Fruit fly (Drosophila melanogaster): ENCODE measurements around the gene CG32263.

CG32263 gene

DNA sequence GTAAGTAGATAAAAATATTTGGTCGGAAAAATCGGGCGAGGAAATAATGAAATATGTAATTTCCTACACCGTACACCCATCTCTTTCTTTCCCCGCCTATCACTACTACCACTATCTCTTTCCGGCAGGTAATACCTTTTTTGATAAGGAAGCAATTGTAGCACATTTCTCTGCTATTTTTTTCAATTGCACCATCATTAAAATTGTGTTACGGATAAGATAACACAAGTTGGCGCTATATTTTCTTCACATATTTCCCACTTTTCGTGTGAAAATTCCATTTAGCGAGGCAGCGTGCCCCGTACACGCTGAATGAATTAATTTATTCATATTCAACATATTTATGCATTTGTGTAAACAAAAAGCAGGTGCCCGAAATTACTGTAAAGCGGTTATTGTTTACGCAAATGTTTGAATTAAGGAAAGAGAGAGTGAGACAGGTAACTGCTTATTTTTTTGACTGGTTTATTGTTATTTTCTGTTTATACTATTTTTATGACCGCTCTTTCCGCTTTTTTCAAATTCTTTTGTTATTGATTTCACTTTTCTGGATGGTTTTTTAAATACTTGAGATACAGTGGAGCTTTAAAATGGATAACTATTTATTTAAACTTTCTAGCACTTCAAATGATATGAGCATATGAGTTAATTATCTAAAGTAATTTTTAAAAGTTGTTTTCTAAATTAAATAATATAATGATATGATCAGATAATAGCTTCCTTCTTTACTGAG, 24.4 kb downstream of the CG32263 start (continued):
- no peak for TF ChIP-seq CG7963 (GFP tag; IDR thresholded peaks at IDR 0.05; ENCODE audit: partially characterized antibody)
- TF ChIP-seq sima (GFP tag; optimal IDR thresholded peaks at IDR 0.05) = no peak
- no peak for TF ChIP-seq CG4328 (GFP tag; optimal IDR thresholded peaks at IDR 0.05)
- no peak for TF ChIP-seq Bgb (GFP tag; IDR thresholded peaks at IDR 0.05; ENCODE audit: partially characterized antibody)
- no peak for TF ChIP-seq HLH4C (GFP tag; IDR thresholded peaks at IDR 0.05; ENCODE audit: partially characterized antibody)
- peak; percentile 54 for TF ChIP-seq ttk (GFP tag; IDR thresholded peaks at IDR 0.05)
- peak; percentile 73 for TF ChIP-seq CoRest (tag; optimal IDR thresholded peaks at IDR 0.05)
- TF ChIP-seq slp2 (GFP tag; optimal IDR thresholded peaks at IDR 0.05) = no peak
- no peak for TF ChIP-seq CG11093 (GFP tag; IDR thresholded peaks at IDR 0.05)
- TF ChIP-seq Lpt (GFP tag; optimal IDR thresholded peaks at IDR 0.05) = no peak
- no peak for TF ChIP-seq TFAM (GFP tag; optimal IDR thresholded peaks at IDR 0.05)
- TF ChIP-seq CG2129 (GFP tag; IDR thresholded peaks at IDR 0.05; ENCODE audit: partially characterized antibody) = no peak
- TF ChIP-seq sens-2 (GFP tag; IDR thresholded peaks at IDR 0.05) = no peak
- TF ChIP-seq Gug (GFP tag; IDR thresholded peaks at IDR 0.05) = no peak
- no peak for TF ChIP-seq Oaz (GFP tag; IDR thresholded peaks at IDR 0.05)
- TF ChIP-seq Dref (GFP tag; IDR thresholded peaks at IDR 0.05) = no peak
- no peak for TF ChIP-seq Drgx (GFP tag; IDR thresholded peaks at IDR 0.05)
- TF ChIP-seq gfzf (GFP tag; optimal IDR thresholded peaks at IDR 0.05) = no peak
- TF ChIP-seq CG16813 (GFP tag; IDR thresholded peaks at IDR 0.05; ENCODE audit: partially characterized antibody) = no peak
- TF ChIP-seq Taf1 (GFP tag; IDR thresholded peaks at IDR 0.05) = peak; percentile 31; the same call in 1 of the 2 replicates
- peak; percentile 34 for TF ChIP-seq CG1233 (GFP tag; optimal IDR thresholded peaks at IDR 0.05)
- no peak for TF ChIP-seq bbx (GFP tag; IDR thresholded peaks at IDR 0.05; ENCODE audit: partially characterized antibody)
- TF ChIP-seq CG8359 (GFP tag; optimal IDR thresholded peaks at IDR 0.05; ENCODE audit: borderline replicate concordance) = no peak
- TF ChIP-seq bsh (GFP tag; optimal IDR thresholded peaks at IDR 0.05) = peak in 1 of 2 experiments; percentile 76
- TF ChIP-seq CG11695 (GFP tag; IDR thresholded peaks at IDR 0.05) = peak; percentile 52; the same call in 2 of the 3 replicates
- TF ChIP-seq Dip3 (GFP tag; optimal IDR thresholded peaks at IDR 0.05) = no peak
- peak; percentile 13 for TF ChIP-seq org-1 (GFP tag; optimal IDR thresholded peaks at IDR 0.05)
- no peak for TF ChIP-seq z (GFP tag; IDR thresholded peaks at IDR 0.05)
- no peak for TF ChIP-seq chif (GFP tag; optimal IDR thresholded peaks at IDR 0.05)
- no peak for TF ChIP-seq ara (GFP tag; IDR thresholded peaks at IDR 0.05)
- TF ChIP-seq Med (GFP tag) = no peak
- no peak for TF ChIP-seq gsb (GFP tag; IDR thresholded peaks at IDR 0.05)
- peak; percentile 13 for TF ChIP-seq lab (GFP tag; optimal IDR thresholded peaks at IDR 0.05)
- no peak for TF ChIP-seq pros (GFP tag; optimal IDR thresholded peaks at IDR 0.05)
- TF ChIP-seq D19B (GFP tag; optimal IDR thresholded peaks at IDR 0.05) = no peak
- TF ChIP-seq p53 (GFP tag; optimal IDR thresholded peaks at IDR 0.05) = no peak
- peak; percentile 47 for TF ChIP-seq Fer3 (tag; optimal IDR thresholded peaks at IDR 0.05)
- TF ChIP-seq CG33557 (GFP tag; optimal IDR thresholded peaks at IDR 0.05) = no peak
- no peak for TF ChIP-seq CG11456 (GFP tag; IDR thresholded peaks at IDR 0.05)
- TF ChIP-seq Meics (GFP tag; optimal IDR thresholded peaks at IDR 0.05) = peak; percentile 9
- TF ChIP-seq CG31365 (tag; optimal IDR thresholded peaks at IDR 0.05) = no peak
- no peak for TF ChIP-seq Dip2 (GFP tag; IDR thresholded peaks at IDR 0.05)
- peak; percentile 47 for TF ChIP-seq CG17385 (GFP tag; optimal IDR thresholded peaks at IDR 0.05)
- TF ChIP-seq ftz-f1 (GFP tag; optimal IDR thresholded peaks at IDR 0.05) = no peak
- no peak for TF ChIP-seq br (optimal IDR thresholded peaks at IDR 0.05)
- no peak for TF ChIP-seq disco-r (GFP tag; optimal IDR thresholded peaks at IDR 0.05)
- peak; percentile 35 for TF ChIP-seq gcm (GFP tag; optimal IDR thresholded peaks at IDR 0.05)
- no peak for TF ChIP-seq bab2 (GFP tag; optimal IDR thresholded peaks at IDR 0.05)
- TF ChIP-seq sens (GFP tag) = peak; percentile 74
- TF ChIP-seq pita (GFP tag; optimal IDR thresholded peaks at IDR 0.05) = no peak

Measured in whole organism, embryonic.